Worm (Caenorhabditis elegans) whole organism, L3 larva: ENCODE measurements around the gene mccc-1.

Source experiments
- ceh-9 ChIP-seq: sonication (generic microtip); optimal IDR thresholded peaks from 2 replicates; lab custom pipeline; 2018; ENCODE audit warnings: missing biosample characterization, missing genetic modification characterization
- egl-27 ChIP-seq: sonication (generic microtip); optimal IDR thresholded peaks from 4 replicates; lab custom pipeline; 2017; ENCODE audit warnings: missing biosample characterization, missing genetic modification reagents, missing genetic modification characterization
- jun-1 ChIP-seq: fragments of 150-350 bp; optimal IDR thresholded peaks from 2 replicates; lab custom pipeline; 2014; ENCODE audit warnings: missing biosample characterization, missing genetic modification reagents, missing genetic modification characterization
- lin-15B ChIP-seq: fragments of 150-350 bp; optimal IDR thresholded peaks from 2 replicates; lab custom pipeline; 2014; ENCODE audit warnings: missing biosample characterization, missing genetic modification characterization
- mdl-1 ChIP-seq: fragments of 150-350 bp; optimal IDR thresholded peaks from 2 replicates; lab custom pipeline; 2014; ENCODE audit warnings: missing biosample characterization, missing genetic modification characterization
- nhr-12 ChIP-seq: fragments of 150-350 bp; optimal IDR thresholded peaks from 2 replicates; lab custom pipeline; 2014; ENCODE audit warnings: missing biosample characterization, missing genetic modification characterization
- nhr-237 ChIP-seq: fragments of 150-350 bp; optimal IDR thresholded peaks from 2 replicates; lab custom pipeline; 2014; ENCODE audit warnings: missing biosample characterization, missing genetic modification characterization
- nhr-28 ChIP-seq: fragments of 150-350 bp; optimal IDR thresholded peaks from 2 replicates; lab custom pipeline; 2014; ENCODE audit warnings: missing biosample characterization, missing genetic modification characterization
- nhr-43 ChIP-seq: sonication (generic microtip); optimal IDR thresholded peaks from 2 replicates; lab custom pipeline; 2016; ENCODE audit warnings: mild to moderate bottlenecking, missing genetic modification characterization, missing compliant biosample characterization; ENCODE audit not compliant: poor library complexity, severe bottlenecking
- nhr-76 ChIP-seq: fragments of 150-350 bp; sonication (generic microtip); optimal IDR thresholded peaks from 5 replicates; lab custom pipeline; 2014; ENCODE audit warnings: missing biosample characterization, missing genetic modification characterization
- pqm-1 ChIP-seq: fragments of 150-350 bp; optimal IDR thresholded peaks from 2 replicates; lab custom pipeline; 2017; ENCODE audit warnings: missing biosample characterization, missing genetic modification characterization, inconsistent platforms
- skn-1 ChIP-seq: fragments of 150-350 bp; optimal IDR thresholded peaks from 2 replicates; lab custom pipeline; 2014; ENCODE audit warnings: missing biosample characterization, missing genetic modification characterization
- zag-1 ChIP-seq: fragments of 150-350 bp; optimal IDR thresholded peaks from 2 replicates; lab custom pipeline; 2014; ENCODE audit warnings: missing biosample characterization, missing genetic modification characterization
- ztf-11 ChIP-seq: fragments of 150-350 bp; optimal IDR thresholded peaks from 2 replicates; lab custom pipeline; 2014; ENCODE audit warnings: missing biosample characterization, missing genetic modification characterization

- TF ChIP-seq skn-1, result no peak
- TF ChIP-seq ceh-9 (tag; lab: Kevin White, UChicago), result no peak
- no peak for TF ChIP-seq jun-1 (tag; lab: Kevin White, UChicago)
- TF ChIP-seq nhr-28 (tag; lab: Kevin White, UChicago), result no peak
- TF ChIP-seq mdl-1 (tag; lab: Kevin White, UChicago), result no peak
- TF ChIP-seq egl-27 (tag; lab: Kevin White, UChicago), result no peak
- no peak for TF ChIP-seq lin-15B (tag; lab: Kevin White, UChicago)
- TF ChIP-seq nhr-43, result no peak
- TF ChIP-seq nhr-237, result no peak
- no peak for TF ChIP-seq pqm-1 (tag; lab: Kevin White, UChicago)
- TF ChIP-seq nhr-12 (tag; lab: Kevin White, UChicago), result no peak
- TF ChIP-seq nhr-76 (tag; lab: Kevin White, UChicago), result no peak
- TF ChIP-seq ztf-11 (tag; lab: Kevin White, UChicago), result no peak
- no peak for TF ChIP-seq zag-1 (tag; lab: Kevin White, UChicago)
Observed at ce11 chrIV:9848075-9848474, 36.3 kb upstream of the mccc-1 start, which contains the start of gene K07F5.7.
